Worm (Caenorhabditis elegans) whole organism, L3 larva: Measurements from ENCODE around the gene F39E9.6.

Experiments used
- ZK546.5 ChIP-seq: sonication (generic microtip); optimal IDR thresholded peaks from 2 replicates; lab custom pipeline; 2017; ENCODE audit warnings: missing biosample characterization, missing genetic modification characterization
- aly-2 ChIP-seq: fragments of 150-350 bp; optimal IDR thresholded peaks from 2 replicates; lab custom pipeline; 2014; ENCODE audit warnings: missing biosample characterization, missing genetic modification characterization
- ama-1 ChIP-seq: fragments of 150-350 bp; optimal IDR thresholded peaks from 2 replicates; lab custom pipeline; 2018
- ceh-28 ChIP-seq: fragments of 150-350 bp; optimal IDR thresholded peaks from 2 replicates; lab custom pipeline; 2014; ENCODE audit warnings: missing biosample characterization, missing genetic modification reagents, missing genetic modification characterization
- ceh-82 ChIP-seq: fragments of 150-350 bp; optimal IDR thresholded peaks from 2 replicates; lab custom pipeline; 2014; ENCODE audit warnings: missing biosample characterization, missing genetic modification characterization
- ceh-9 ChIP-seq: sonication (generic microtip); optimal IDR thresholded peaks from 2 replicates; lab custom pipeline; 2018; ENCODE audit warnings: missing biosample characterization, missing genetic modification characterization
- daf-12 ChIP-seq: fragments of 150-350 bp; optimal IDR thresholded peaks from 2 replicates; lab custom pipeline; 2014; ENCODE audit warnings: missing biosample characterization, missing genetic modification reagents, missing genetic modification characterization
- egl-27 ChIP-seq: sonication (generic microtip); optimal IDR thresholded peaks from 4 replicates; lab custom pipeline; 2017; ENCODE audit warnings: missing biosample characterization, missing genetic modification reagents, missing genetic modification characterization
- egl-5 ChIP-seq: fragments of 150-350 bp; optimal IDR thresholded peaks from 2 replicates; lab custom pipeline; 2017; ENCODE audit warnings: missing biosample characterization, missing genetic modification reagents, missing genetic modification characterization, inconsistent platforms
- elt-1 ChIP-seq: fragments of 150-350 bp; optimal IDR thresholded peaks from 2 replicates; lab custom pipeline; 2014; ENCODE audit warnings: missing biosample characterization, missing genetic modification characterization
- elt-3 ChIP-seq, 3 experiments: fragments of 150-350 bp in 1 of 3; sonication (generic microtip) in 2 of 3; optimal IDR thresholded peaks; 2 replicates in 2 of 3; 4 replicates in 1 of 3; lab custom pipeline; 2014 to 2017; ENCODE audit warnings: missing biosample characterization in 3 of 3, missing genetic modification characterization in 3 of 3
- eor-1 ChIP-seq, 2 experiments: fragments of 150-350 bp; optimal IDR thresholded peaks; 2 replicates each; lab custom pipeline; 2014 to 2018; ENCODE audit warnings: missing biosample characterization in 2 of 2, missing genetic modification characterization in 2 of 2
- fkh-10 ChIP-seq: sonication (generic microtip); optimal IDR thresholded peaks from 2 replicates; lab custom pipeline; 2017; ENCODE audit warnings: missing biosample characterization, missing genetic modification reagents, missing genetic modification characterization
- fos-1 ChIP-seq: fragments of 150-350 bp; optimal IDR thresholded peaks from 2 replicates; lab custom pipeline; 2014; ENCODE audit warnings: missing biosample characterization, missing genetic modification characterization
- hmg-11 ChIP-seq: sonication (generic microtip); optimal IDR thresholded peaks from 2 replicates; lab custom pipeline; 2016; ENCODE audit warnings: missing genetic modification characterization, missing compliant biosample characterization
- lin-39 ChIP-seq: fragments of 150-350 bp; optimal IDR thresholded peaks from 2 replicates; lab custom pipeline; 2018; ENCODE audit warnings: missing biosample characterization, missing genetic modification reagents, missing genetic modification characterization
- lsy-12 ChIP-seq: sonication (generic microtip); optimal IDR thresholded peaks from 2 replicates; lab custom pipeline; 2016; ENCODE audit warnings: mild to moderate bottlenecking, missing genetic modification characterization, missing compliant biosample characterization
- mdl-1 ChIP-seq: fragments of 150-350 bp; optimal IDR thresholded peaks from 2 replicates; lab custom pipeline; 2014; ENCODE audit warnings: missing biosample characterization, missing genetic modification characterization
- mml-1 ChIP-seq: fragments of 150-350 bp; sonication (generic microtip); optimal IDR thresholded peaks from 3 replicates; lab custom pipeline; 2014; ENCODE audit warnings: missing biosample characterization, missing genetic modification characterization
- nfya-1 ChIP-seq: sonication (generic microtip); optimal IDR thresholded peaks from 2 replicates; lab custom pipeline; 2017; ENCODE audit warnings: missing genetic modification characterization, mild to moderate bottlenecking, missing compliant biosample characterization, antibody characterized with exemption, moderate library complexity; ENCODE audit not compliant: insufficient read depth
- nhr-11 ChIP-seq: fragments of 150-350 bp; optimal IDR thresholded peaks from 2 replicates; lab custom pipeline; 2014; ENCODE audit warnings: missing biosample characterization, missing genetic modification characterization
- nhr-23 ChIP-seq: fragments of 150-350 bp; optimal IDR thresholded peaks from 2 replicates; lab custom pipeline; 2014; ENCODE audit warnings: missing biosample characterization, missing genetic modification reagents, missing genetic modification characterization
- nhr-237 ChIP-seq: fragments of 150-350 bp; optimal IDR thresholded peaks from 2 replicates; lab custom pipeline; 2014; ENCODE audit warnings: missing biosample characterization, missing genetic modification characterization
- nhr-25 ChIP-seq: sonication (generic microtip); optimal IDR thresholded peaks from 2 replicates; lab custom pipeline; 2017; ENCODE audit warnings: missing biosample characterization, missing genetic modification characterization
- nhr-28 ChIP-seq: fragments of 150-350 bp; optimal IDR thresholded peaks from 2 replicates; lab custom pipeline; 2014; ENCODE audit warnings: missing biosample characterization, missing genetic modification characterization
- nhr-67 ChIP-seq: fragments of 150-350 bp; optimal IDR thresholded peaks from 2 replicates; lab custom pipeline; 2014; ENCODE audit warnings: missing biosample characterization, missing genetic modification characterization
- nhr-76 ChIP-seq: fragments of 150-350 bp; sonication (generic microtip); optimal IDR thresholded peaks from 5 replicates; lab custom pipeline; 2014; ENCODE audit warnings: missing biosample characterization, missing genetic modification characterization
- nhr-77 ChIP-seq: fragments of 150-350 bp; optimal IDR thresholded peaks from 2 replicates; lab custom pipeline; 2014; ENCODE audit warnings: missing biosample characterization, missing genetic modification characterization
- pha-4 ChIP-seq: fragments of 150-350 bp; optimal IDR thresholded peaks from 2 replicates; lab custom pipeline; 2014; ENCODE audit warnings: missing biosample characterization, missing genetic modification reagents, missing genetic modification characterization
- pqm-1 ChIP-seq: fragments of 150-350 bp; optimal IDR thresholded peaks from 2 replicates; lab custom pipeline; 2017; ENCODE audit warnings: missing biosample characterization, missing genetic modification characterization, inconsistent platforms
- sea-2 ChIP-seq: fragments of 150-350 bp; sonication (generic microtip); optimal IDR thresholded peaks from 4 replicates; lab custom pipeline; 2014; ENCODE audit warnings: missing biosample characterization, missing genetic modification reagents, missing genetic modification characterization
- skn-1 ChIP-seq: fragments of 150-350 bp; optimal IDR thresholded peaks from 2 replicates; lab custom pipeline; 2014; ENCODE audit warnings: missing biosample characterization, missing genetic modification characterization
- snpc-4 ChIP-seq: fragments of 150-350 bp; optimal IDR thresholded peaks from 2 replicates; lab custom pipeline; 2014; ENCODE audit warnings: missing biosample characterization, missing genetic modification characterization
- tbx-2 ChIP-seq: sonication (generic microtip); optimal IDR thresholded peaks from 2 replicates; lab custom pipeline; 2016; ENCODE audit warnings: mild to moderate bottlenecking, missing genetic modification characterization, missing compliant biosample characterization
- unc-62 ChIP-seq: fragments of 150-350 bp; sonication (generic microtip); optimal IDR thresholded peaks from 4 replicates; lab custom pipeline; 2014; ENCODE audit warnings: missing biosample characterization, missing genetic modification reagents, missing genetic modification characterization
- zag-1 ChIP-seq: fragments of 150-350 bp; optimal IDR thresholded peaks from 2 replicates; lab custom pipeline; 2014; ENCODE audit warnings: missing biosample characterization, missing genetic modification characterization
- ztf-11 ChIP-seq: fragments of 150-350 bp; optimal IDR thresholded peaks from 2 replicates; lab custom pipeline; 2014; ENCODE audit warnings: missing biosample characterization, missing genetic modification characterization
- ztf-4 ChIP-seq: fragments of 150-350 bp; optimal IDR thresholded peaks from 2 replicates; lab custom pipeline; 2014; ENCODE audit warnings: missing biosample characterization, missing genetic modification characterization

Gene F39E9.6

ce11 chrII:3313442-3313841 is at the start of gene F39E9.6:
Gene F39E9.6, minus strand, starts transcription at chrII:3313542.
- no peak for TF ChIP-seq lsy-12 (tag; lab: Kevin White, UChicago)
- TF ChIP-seq nhr-28 (tag; lab: Kevin White, UChicago): no peak
- no peak for TF ChIP-seq ceh-9
- TF ChIP-seq ztf-11 (tag; lab: Kevin White, UChicago): no peak
- TF ChIP-seq mdl-1 (tag; lab: Kevin White, UChicago): no peak
- no peak for TF ChIP-seq egl-5
- TF ChIP-seq pqm-1 (tag; lab: Kevin White, UChicago): no peak
- TF ChIP-seq nhr-11 (tag; lab: Kevin White, UChicago): no peak
- no peak for TF ChIP-seq elt-3 (tag; optimal IDR thresholded peaks at IDR 0.05; lab: Kevin White, UChicago)
- no peak for TF ChIP-seq fkh-10 (GFP tag; lab: Kevin White, UChicago)
- no peak for TF ChIP-seq ama-1 (lab: Kevin White, UChicago)
- no peak for TF ChIP-seq unc-62
- TF ChIP-seq mml-1: no peak
- no peak for TF ChIP-seq ztf-4 (tag; lab: Kevin White, UChicago)
- TF ChIP-seq nhr-67: no peak
- no peak for TF ChIP-seq nhr-23 (tag; lab: Kevin White, UChicago)
- no peak for TF ChIP-seq nhr-25 (tag; lab: Kevin White, UChicago)
- TF ChIP-seq elt-1: no peak
- no peak for TF ChIP-seq tbx-2 (tag; lab: Kevin White, UChicago)

ce11 chrII:3358834-3359233 is 45.5 kb upstream of the F39E9.6 start, which contains the start of the genes lido-14 and bath-27:
Gene lido-14, plus strand, starts transcription at chrII:3359134.
Gene bath-27, plus strand, starts transcription at chrII:3359139.
- TF ChIP-seq eor-1 (tag; optimal IDR thresholded peaks at IDR 0.05; lab: Kevin White, UChicago): no peak
- no peak for TF ChIP-seq hmg-11 (tag; lab: Kevin White, UChicago)
- TF ChIP-seq mdl-1 (tag; lab: Kevin White, UChicago): no peak
- no peak for TF ChIP-seq nhr-76 (tag; lab: Kevin White, UChicago)
- TF ChIP-seq, all 47 proteins: peak for 0

ce11 chrII:3349820-3350291 is 36.5 kb upstream of the F39E9.6 start, which contains the start of gene F14D2.8:
Gene F14D2.8, minus strand, starts transcription at chrII:3349870.
- no peak for TF ChIP-seq nhr-67
- no peak for TF ChIP-seq elt-3 (tag; optimal IDR thresholded peaks at IDR 0.05; lab: Kevin White, UChicago)
- no peak for TF ChIP-seq egl-27 (tag; lab: Kevin White, UChicago)
- no peak for TF ChIP-seq pqm-1 (tag; lab: Kevin White, UChicago)
- no peak for TF ChIP-seq lin-39 (tag; lab: Kevin White, UChicago)
- no peak for TF ChIP-seq snpc-4 (tag; lab: Kevin White, UChicago)
- TF ChIP-seq nhr-77 (tag; lab: Kevin White, UChicago): no peak
- TF ChIP-seq nhr-237: no peak
- TF ChIP-seq elt-1: no peak
- TF ChIP-seq nhr-23 (tag; lab: Kevin White, UChicago): no peak
- TF ChIP-seq ztf-4 (tag; lab: Kevin White, UChicago): no peak
- TF ChIP-seq ceh-9: no peak
- no peak for TF ChIP-seq lsy-12 (tag; lab: Kevin White, UChicago)
- TF ChIP-seq, all 47 proteins: peak for 0

- TF ChIP-seq mdl-1 (tag; lab: Kevin White, UChicago): no peak
- TF ChIP-seq nhr-11 (tag; lab: Kevin White, UChicago): no peak
- TF ChIP-seq fos-1: no peak
- TF ChIP-seq ZK546.5: no peak
- no peak for TF ChIP-seq nhr-28 (tag; lab: Kevin White, UChicago)
- TF ChIP-seq elt-3 (tag; optimal IDR thresholded peaks at IDR 0.05; lab: Kevin White, UChicago): no peak
- TF ChIP-seq mml-1: no peak
- no peak for TF ChIP-seq hmg-11 (tag; lab: Kevin White, UChicago)
- no peak for TF ChIP-seq tbx-2 (tag; lab: Kevin White, UChicago)
- no peak for TF ChIP-seq ztf-4 (tag; lab: Kevin White, UChicago)
- TF ChIP-seq snpc-4 (tag; lab: Kevin White, UChicago): no peak
- TF ChIP-seq aly-2 (tag; lab: Kevin White, UChicago): no peak
- TF ChIP-seq nhr-23 (tag; lab: Kevin White, UChicago): no peak
These were observed 34.7 kb upstream of the F39E9.6 start, which contains the start of the genes F14D2.14 and bath-29 for ce11 chrII:3347940-3348610. Gene F14D2.14, minus strand, starts transcription at chrII:3347990. Gene bath-29, plus strand, starts transcription at chrII:3348560.

- no peak for TF ChIP-seq zag-1 (tag; lab: Kevin White, UChicago)
- TF ChIP-seq elt-3 (tag; optimal IDR thresholded peaks at IDR 0.05; lab: Kevin White, UChicago): no peak
- no peak for TF ChIP-seq ceh-28 (tag; lab: Kevin White, UChicago)
- no peak for TF ChIP-seq pha-4 (tag; lab: Kevin White, UChicago)
- TF ChIP-seq skn-1 (tag; lab: Kevin White, UChicago): no peak
- no peak for TF ChIP-seq sea-2 (GFP tag; lab: Kevin White, UChicago)
- TF ChIP-seq ztf-4 (tag; lab: Kevin White, UChicago): no peak
- TF ChIP-seq nfya-1 (tag; lab: Kevin White, UChicago): no peak
- TF ChIP-seq ama-1 (lab: Kevin White, UChicago): no peak
- no peak for TF ChIP-seq egl-5
- no peak for TF ChIP-seq daf-12 (tag; lab: Kevin White, UChicago)
- no peak for TF ChIP-seq ZK546.5
- TF ChIP-seq nhr-25 (tag; lab: Kevin White, UChicago): no peak
- TF ChIP-seq nhr-28 (tag; lab: Kevin White, UChicago): no peak
- no peak for TF ChIP-seq nhr-67
- no peak for TF ChIP-seq ceh-82 (tag; lab: Kevin White, UChicago)
- TF ChIP-seq ztf-11 (tag; lab: Kevin White, UChicago): no peak
- no peak for TF ChIP-seq lin-39 (tag; lab: Kevin White, UChicago)
- TF ChIP-seq lsy-12 (tag; lab: Kevin White, UChicago): no peak
These were observed 33.0 kb upstream of the F39E9.6 start, which contains the start of gene bath-30 for ce11 chrII:3346328-3346780. Gene bath-30, minus strand, starts transcription at chrII:3346378.
